Fruit fly (Drosophila melanogaster): ENCODE measurements around the gene CG7049.
A peak's percentile ranks its signal among the peaks of the same experiment; 100 is the strongest.

CG7049 gene

dm6 chr3L:128295-129117, 47.5 kb downstream of the CG7049 start (continued):
- no peak for TF ChIP-seq nerfin-2 (GFP tag; IDR thresholded peaks at IDR 0.05; ENCODE audit: partially characterized antibody)
- TF ChIP-seq cwo (GFP tag; optimal IDR thresholded peaks at IDR 0.05) = no peak
- TF ChIP-seq CG12155 (GFP tag; optimal IDR thresholded peaks at IDR 0.05) = no peak
- no peak for TF ChIP-seq ind (GFP tag; optimal IDR thresholded peaks at IDR 0.05)
- TF ChIP-seq Rx (GFP tag; IDR thresholded peaks at IDR 0.05) = no peak
- TF ChIP-seq lab (GFP tag; optimal IDR thresholded peaks at IDR 0.05) = peak; percentile 25
- peak in 1 of 3 experiments; percentile 28 for TF ChIP-seq Stat92E (GFP tag; optimal IDR thresholded peaks at IDR 0.05)
- TF ChIP-seq br (optimal IDR thresholded peaks at IDR 0.05) = no peak
- no peak for TF ChIP-seq CG10267 (tag; optimal IDR thresholded peaks at IDR 0.05)
- no peak for TF ChIP-seq jumu (GFP tag; optimal IDR thresholded peaks at IDR 0.05)
- peak; percentile 29 for TF ChIP-seq Fer1 (GFP tag; optimal IDR thresholded peaks at IDR 0.05)
- no peak; the same call in 2 of the 3 replicates for TF ChIP-seq so (GFP tag; IDR thresholded peaks at IDR 0.05)
- TF ChIP-seq CG34224 (GFP tag; IDR thresholded peaks at IDR 0.05; ENCODE audit: partially characterized antibody) = peak; percentile 40; the same call in 1 of the 3 replicates
- peak; percentile 11 for TF ChIP-seq CG8924 (tag; optimal IDR thresholded peaks at IDR 0.05)
- no peak for TF ChIP-seq cas (GFP tag; IDR thresholded peaks at IDR 0.05)
- no peak for TF ChIP-seq CG10209 (GFP tag; optimal IDR thresholded peaks at IDR 0.05)
- no peak for TF ChIP-seq CG14860 (GFP tag; IDR thresholded peaks at IDR 0.05; ENCODE audit: partially characterized antibody)
- peak; percentile 54 for TF ChIP-seq CrebB (tag; optimal IDR thresholded peaks at IDR 0.05)
- TF ChIP-seq NC2β (GFP tag; optimal IDR thresholded peaks at IDR 0.05) = no peak
- no peak for TF ChIP-seq dati (GFP tag; IDR thresholded peaks at IDR 0.05)
- TF ChIP-seq CG16815 (GFP tag; optimal IDR thresholded peaks at IDR 0.05) = no peak
- no peak for TF ChIP-seq CG7556 (GFP tag; optimal IDR thresholded peaks at IDR 0.05)
- no peak for TF ChIP-seq NFAT (GFP tag; IDR thresholded peaks at IDR 0.05)
- TF ChIP-seq C15 (GFP tag; IDR thresholded peaks at IDR 0.05) = no peak
- peak; percentile 27 for TF ChIP-seq wek (GFP tag; optimal IDR thresholded peaks at IDR 0.05)
- no peak for TF ChIP-seq stc (GFP tag; IDR thresholded peaks at IDR 0.05)
- no peak for TF ChIP-seq CG17802 (tag; optimal IDR thresholded peaks at IDR 0.05)
- peak; percentile 83 for TF ChIP-seq vvl (GFP tag; IDR thresholded peaks at IDR 0.05)
- peak; percentile 15; the same call in 1 of the 2 replicates for TF ChIP-seq amos (GFP tag; IDR thresholded peaks at IDR 0.05; ENCODE audit: partially characterized antibody)
- no peak for TF ChIP-seq esg (GFP tag; conservative IDR thresholded peaks at IDR 0.05)
- no peak for TF ChIP-seq Dfd (GFP tag; optimal IDR thresholded peaks at IDR 0.05)
- peak; percentile 9 for TF ChIP-seq Max (GFP tag; optimal IDR thresholded peaks at IDR 0.05)
- peak; percentile 6 for TF ChIP-seq PHDP (tag; optimal IDR thresholded peaks at IDR 0.05)
- peak; percentile 4 for TF ChIP-seq CG10147 (GFP tag; optimal IDR thresholded peaks at IDR 0.05)
- TF ChIP-seq CG13123 (GFP tag; optimal IDR thresholded peaks at IDR 0.05) = no peak
- peak in 1 of 2 experiments; percentile 68 for TF ChIP-seq eve (GFP tag; optimal IDR thresholded peaks at IDR 0.05)
- TF ChIP-seq pita (GFP tag; optimal IDR thresholded peaks at IDR 0.05) = no peak
- TF ChIP-seq CG1529 (GFP tag; optimal IDR thresholded peaks at IDR 0.05) = no peak
- TF ChIP-seq ara (GFP tag; IDR thresholded peaks at IDR 0.05) = no peak
- TF ChIP-seq Poxn (GFP tag; IDR thresholded peaks at IDR 0.05) = no peak
- no peak for TF ChIP-seq CG2129 (GFP tag; IDR thresholded peaks at IDR 0.05; ENCODE audit: partially characterized antibody)
- TF ChIP-seq chif (GFP tag; optimal IDR thresholded peaks at IDR 0.05) = no peak
- TF ChIP-seq Blimp-1 (GFP tag; optimal IDR thresholded peaks at IDR 0.05) = peak; percentile 18
- no peak for TF ChIP-seq TFAM (GFP tag; optimal IDR thresholded peaks at IDR 0.05)
- no peak for TF ChIP-seq wdn (GFP tag; IDR thresholded peaks at IDR 0.05)
- 0 out of 2 replicates have a peak, but pooled peaks have one; percentile 17 for TF ChIP-seq Drgx (GFP tag; IDR thresholded peaks at IDR 0.05)
- TF ChIP-seq CG8388 (GFP tag; optimal IDR thresholded peaks at IDR 0.05) = no peak
- TF ChIP-seq ttk (GFP tag; IDR thresholded peaks at IDR 0.05) = no peak
- TF ChIP-seq ftz-f1 (GFP tag; optimal IDR thresholded peaks at IDR 0.05) = peak; percentile 66
